Fruit fly (Drosophila melanogaster) whole organism, embryonic: Measurements from ENCODE around the gene dpr14.
A peak's percentile ranks its signal among the peaks of the same experiment; 100 is the strongest.

Experiments
- Atf-2 ChIP-seq: fragments of 200-800 bp; sonication (Bioruptor generic); optimal IDR thresholded peaks from 2 replicates; lab custom pipeline; 2016; ENCODE audit warnings: missing biosample characterization, missing genetic modification characterization
- Awh ChIP-seq: fragments of 200-800 bp; sonication (Bioruptor generic); IDR thresholded peaks from 2 replicates; pipeline ENCODE4, ENCODE4 v1.3.6; 2022; ENCODE audit warnings: missing biosample characterization, missing genetic modification characterization
- C15 ChIP-seq: fragments of 200-800 bp; sonication (Bioruptor generic); IDR thresholded peaks from 3 replicates; pipeline ENCODE4 v1.3.6; 2022; ENCODE audit warnings: missing biosample characterization, missing genetic modification characterization
- CG10147 ChIP-seq: fragments of 200-800 bp; sonication (Bioruptor generic); optimal IDR thresholded peaks from 2 replicates; lab custom pipeline; 2019; ENCODE audit warnings: missing biosample characterization, mild to moderate bottlenecking, missing genetic modification characterization, moderate library complexity
- CG10321 ChIP-seq: fragments of 200-800 bp; sonication (Bioruptor generic); IDR thresholded peaks from 2 replicates; pipeline ENCODE4 v1.3.6; 2022; ENCODE audit warnings: missing biosample characterization, missing genetic modification characterization
- CG11504 ChIP-seq: fragments of 200-800 bp; sonication (Bioruptor generic); optimal IDR thresholded peaks from 3 replicates; lab custom pipeline; 2019; ENCODE audit warnings: missing biosample characterization, mild to moderate bottlenecking, missing genetic modification characterization, moderate library complexity
- CG12236 ChIP-seq: fragments of 200-800 bp; sonication (Bioruptor generic); optimal IDR thresholded peaks from 2 replicates; lab custom pipeline; 2016; ENCODE audit warnings: missing biosample characterization, missing genetic modification characterization
- CG12391 ChIP-seq: fragments of 200-800 bp; sonication (Bioruptor generic); optimal IDR thresholded peaks from 3 replicates; lab custom pipeline; 2018; ENCODE audit warnings: missing biosample characterization, mild to moderate bottlenecking, missing genetic modification characterization, moderate library complexity
- CG12744 ChIP-seq: fragments of 200-800 bp; sonication (Bioruptor generic); optimal IDR thresholded peaks from 2 replicates; lab custom pipeline; 2016; ENCODE audit warnings: missing biosample characterization, missing genetic modification characterization
- CG17385 ChIP-seq: fragments of 200-800 bp; sonication (Bioruptor generic); optimal IDR thresholded peaks from 3 replicates; lab custom pipeline; 2018; ENCODE audit warnings: missing biosample characterization, mild to moderate bottlenecking, missing genetic modification characterization
- CG17612 ChIP-seq: fragments of 200-800 bp; sonication (Bioruptor generic); IDR thresholded peaks from 2 replicates; pipeline ENCODE4 v1.3.6; 2022; ENCODE audit warnings: missing biosample characterization, missing genetic modification characterization
- CG18011 ChIP-seq: fragments of 200-800 bp; sonication (Bioruptor generic); optimal IDR thresholded peaks from 2 replicates; lab custom pipeline; 2017; ENCODE audit warnings: missing biosample characterization, missing genetic modification characterization, mild to moderate bottlenecking, moderate library complexity, missing genotype
- CG31441 ChIP-seq: fragments of 200-800 bp; sonication (Bioruptor generic); IDR thresholded peaks from 2 replicates; pipeline ENCODE4 v1.3.6; 2022; ENCODE audit warnings: missing biosample characterization, missing genetic modification characterization
- CG4404 ChIP-seq: fragments of 200-800 bp; sonication (Bioruptor generic); IDR thresholded peaks from 2 replicates; pipeline ENCODE4 v1.3.6; 2022; ENCODE audit warnings: missing biosample characterization, missing genetic modification characterization
- CG6689 ChIP-seq: fragments of 200-800 bp; sonication (Bioruptor generic); IDR thresholded peaks from 2 replicates; pipeline ENCODE4 v1.3.6; 2022; ENCODE audit warnings: missing biosample characterization, missing genetic modification characterization
- CG8359 ChIP-seq: fragments of 200-800 bp; sonication (Bioruptor generic); optimal IDR thresholded peaks from 2 replicates; lab custom pipeline; 2017; ENCODE audit warnings: missing biosample characterization, mild to moderate bottlenecking, missing genetic modification characterization, borderline replicate concordance
- CG8388 ChIP-seq: fragments of 200-800 bp; sonication (Bioruptor generic); optimal IDR thresholded peaks from 2 replicates; lab custom pipeline; 2019; ENCODE audit warnings: missing biosample characterization, mild to moderate bottlenecking, missing genetic modification characterization, moderate library complexity
- Dad ChIP-seq: fragments of 200-800 bp; sonication (Bioruptor generic); optimal IDR thresholded peaks from 3 replicates; lab custom pipeline; 2016; ENCODE audit warnings: missing biosample characterization, missing genetic modification characterization
- Dll ChIP-seq: fragments of 200-800 bp; sonication (Bioruptor generic); IDR thresholded peaks from 4 replicates; pipeline ENCODE4 v1.3.6; 2022; ENCODE audit warnings: missing biosample characterization, missing genetic modification characterization; ENCODE audit not compliant: partially characterized antibody
- Doc3 ChIP-seq: fragments of 200-800 bp; sonication (Bioruptor generic); IDR thresholded peaks from 3 replicates; pipeline ENCODE4 v1.3.6; 2022; ENCODE audit warnings: missing biosample characterization, missing genetic modification characterization; ENCODE audit not compliant: partially characterized antibody
- Hand ChIP-seq: fragments of 200-800 bp; sonication (Bioruptor generic); optimal IDR thresholded peaks from 2 replicates; lab custom pipeline; 2017; ENCODE audit warnings: mild to moderate bottlenecking, missing biosample characterization, missing genetic modification reagents, missing genetic modification characterization
- HmgZ ChIP-seq: fragments of 200-800 bp; sonication (Bioruptor generic); optimal IDR thresholded peaks from 2 replicates; lab custom pipeline; 2018; ENCODE audit warnings: missing biosample characterization, mild to moderate bottlenecking, missing genetic modification characterization
- Hr78 ChIP-seq, 2 experiments: fragments of 200-800 bp in 1 of 2; fragments of >200 bp in 1 of 2; sonication (Bioruptor generic) in 1 of 2; optimal IDR thresholded peaks; 2 replicates each; lab custom pipeline; 2017 to 2019; ENCODE audit warnings: missing biosample characterization in 2 of 2, missing genetic modification characterization in 2 of 2, mild to moderate bottlenecking in 1 of 2, moderate library complexity in 1 of 2
- Lim3 ChIP-seq: fragments of 200-800 bp; sonication (Bioruptor generic); IDR thresholded peaks from 2 replicates; pipeline ENCODE4 v1.3.6; 2022; ENCODE audit warnings: missing biosample characterization, missing genetic modification characterization
- Oli ChIP-seq: fragments of 200-800 bp; sonication (Bioruptor generic); optimal IDR thresholded peaks from 2 replicates; lab custom pipeline; 2018; ENCODE audit warnings: missing biosample characterization, mild to moderate bottlenecking, missing genetic modification characterization, moderate library complexity
- Rfx ChIP-seq: fragments of 200-800 bp; sonication (Bioruptor generic); IDR thresholded peaks from 2 replicates; pipeline ENCODE4 v1.3.6; 2022; ENCODE audit warnings: missing biosample characterization, missing genetic modification characterization
- Taf1 ChIP-seq: fragments of 200-800 bp; sonication (Bioruptor generic); IDR thresholded peaks from 2 replicates; pipeline ENCODE4 v1.3.6; 2022; ENCODE audit warnings: missing biosample characterization, missing genetic modification characterization
- ac ChIP-seq: fragments of 200-800 bp; sonication (Bioruptor generic); optimal IDR thresholded peaks from 3 replicates; lab custom pipeline; 2017; ENCODE audit warnings: missing biosample characterization, mild to moderate bottlenecking, missing genetic modification characterization
- amos ChIP-seq: fragments of 200-800 bp; sonication (Bioruptor generic); IDR thresholded peaks from 2 replicates; pipeline ENCODE4 v1.3.6; 2022; ENCODE audit warnings: missing biosample characterization, missing genetic modification characterization; ENCODE audit not compliant: partially characterized antibody
- bab2 ChIP-seq: fragments of 200-800 bp; sonication (Bioruptor generic); optimal IDR thresholded peaks from 2 replicates; lab custom pipeline; 2016; ENCODE audit warnings: missing biosample characterization, missing genetic modification characterization
- caup ChIP-seq: fragments of 200-800 bp; sonication (Bioruptor generic); optimal IDR thresholded peaks from 3 replicates; lab custom pipeline; 2017; ENCODE audit warnings: missing biosample characterization, mild to moderate bottlenecking, missing genetic modification characterization, moderate library complexity; ENCODE audit not compliant: severe bottlenecking
- dmrt11E ChIP-seq: fragments of 200-800 bp; sonication (Bioruptor generic); optimal IDR thresholded peaks from 3 replicates; lab custom pipeline; 2018; ENCODE audit warnings: missing biosample characterization, mild to moderate bottlenecking, missing genetic modification characterization, moderate library complexity
- gce ChIP-seq: fragments of 200-800 bp; sonication (Bioruptor generic); IDR thresholded peaks from 3 replicates; pipeline ENCODE4 v1.3.6; 2022; ENCODE audit warnings: missing biosample characterization, missing genetic modification characterization
- gsb-n ChIP-seq: fragments of 200-800 bp; sonication (Bioruptor generic); optimal IDR thresholded peaks from 3 replicates; lab custom pipeline; 2018; ENCODE audit warnings: missing biosample characterization, mild to moderate bottlenecking, missing genetic modification characterization
- ind ChIP-seq: fragments of 200-800 bp; sonication (Bioruptor generic); optimal IDR thresholded peaks from 3 replicates; lab custom pipeline; 2016; ENCODE audit warnings: missing biosample characterization, missing genetic modification characterization
- kni ChIP-seq: fragments of 200-800 bp; sonication (Bioruptor generic); optimal IDR thresholded peaks from 3 replicates; lab custom pipeline; 2017; ENCODE audit warnings: mild to moderate bottlenecking, missing biosample characterization, missing genetic modification reagents, missing genetic modification characterization
- oc ChIP-seq: fragments of 200-800 bp; sonication (Bioruptor generic); optimal IDR thresholded peaks from 2 replicates; lab custom pipeline; 2018; ENCODE audit warnings: missing biosample characterization, mild to moderate bottlenecking, missing genetic modification characterization, moderate library complexity
- odd ChIP-seq: fragments of 200-800 bp; sonication (Bioruptor generic); optimal IDR thresholded peaks from 2 replicates; lab custom pipeline; 2017; ENCODE audit warnings: missing biosample characterization, mild to moderate bottlenecking, missing genetic modification characterization
- phol ChIP-seq: fragments of 200-800 bp; sonication (Bioruptor generic); optimal IDR thresholded peaks from 3 replicates; lab custom pipeline; 2018; ENCODE audit warnings: missing biosample characterization, mild to moderate bottlenecking, missing genetic modification characterization, moderate library complexity
- rib ChIP-seq: fragments of 200-800 bp; sonication (Bioruptor generic); IDR thresholded peaks from 2 replicates; pipeline ENCODE4 v1.3.6; 2022; ENCODE audit warnings: missing biosample characterization, missing genetic modification characterization
- scrt ChIP-seq: fragments of 200-800 bp; sonication (Bioruptor generic); optimal IDR thresholded peaks from 2 replicates; lab custom pipeline; 2018; ENCODE audit warnings: missing biosample characterization, mild to moderate bottlenecking, missing genetic modification characterization, moderate library complexity
- sim ChIP-seq: fragments of 200-800 bp; sonication (Bioruptor generic); IDR thresholded peaks from 2 replicates; pipeline ENCODE4 v1.3.6; 2022; ENCODE audit warnings: missing biosample characterization, missing genetic modification characterization
- sima ChIP-seq: fragments of 200-800 bp; sonication (Bioruptor generic); optimal IDR thresholded peaks from 2 replicates; lab custom pipeline; 2016; ENCODE audit warnings: missing biosample characterization, missing genetic modification characterization
- slbo ChIP-seq: fragments of 200-800 bp; sonication (Bioruptor generic); IDR thresholded peaks from 2 replicates; pipeline ENCODE4 v1.3.6; 2022; ENCODE audit warnings: missing biosample characterization, missing genetic modification characterization
- sna ChIP-seq: fragments of 200-800 bp; sonication (Bioruptor generic); IDR thresholded peaks from 2 replicates; pipeline ENCODE4 v1.3.6; 2022; ENCODE audit warnings: missing biosample characterization, missing genetic modification characterization; ENCODE audit not compliant: partially characterized antibody
- sug ChIP-seq: fragments of 200-800 bp; optimal IDR thresholded peaks from 2 replicates; lab custom pipeline; 2019; ENCODE audit warnings: missing biosample characterization, mild to moderate bottlenecking, missing genetic modification characterization, moderate library complexity
- tx ChIP-seq: fragments of 200-800 bp; sonication (Bioruptor generic); optimal IDR thresholded peaks from 2 replicates; lab custom pipeline; 2016; ENCODE audit warnings: missing biosample characterization, missing genetic modification characterization

The dpr14 gene

DNA sequence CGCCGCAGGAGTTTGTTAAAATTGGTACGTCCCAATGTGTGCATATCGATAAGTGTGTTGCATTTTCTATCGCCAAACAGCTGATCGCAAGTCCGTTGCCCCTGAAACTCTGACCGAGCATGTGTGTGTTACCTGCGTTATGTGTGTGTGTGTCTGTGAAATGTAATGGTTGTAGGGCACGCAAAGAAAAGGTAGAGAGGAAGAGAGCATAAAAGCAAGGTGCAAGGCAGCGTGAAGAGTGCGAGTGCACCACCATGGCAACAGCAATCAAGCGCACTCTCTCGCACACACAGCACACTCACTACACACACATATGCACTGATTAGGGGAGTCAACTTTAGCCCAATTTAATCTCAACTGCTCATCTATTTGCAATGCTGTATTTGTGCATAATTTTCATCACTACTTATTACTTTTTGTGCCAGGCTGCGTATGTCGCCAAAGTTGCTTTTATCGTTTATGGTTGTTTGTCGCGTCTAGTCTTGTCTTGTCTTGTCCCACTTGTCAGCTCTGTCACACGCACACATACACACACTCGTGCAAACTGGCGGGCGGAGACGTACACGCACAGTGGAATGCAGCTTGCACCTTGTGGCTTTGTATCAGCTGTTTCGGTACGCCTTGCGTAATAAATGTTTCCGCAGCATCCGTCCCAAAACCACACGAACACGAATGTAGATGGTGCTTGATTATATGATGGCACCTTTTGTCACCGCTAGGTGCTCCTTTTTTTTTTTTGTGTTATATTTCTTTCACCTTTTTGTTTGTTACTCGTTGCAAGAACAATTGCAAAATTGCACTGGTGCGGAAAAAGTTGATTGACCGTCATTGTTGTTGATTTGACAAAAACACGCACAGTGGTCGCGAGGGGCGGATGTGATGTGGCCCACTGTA lies 29.7 kb upstream of the dpr14 start (continued):
- TF ChIP-seq rib (GFP tag; lab: Robert Waterston, UW) (no peak), tx (GFP tag; lab: Kevin White, UChicago) (peak; percentile 76), scrt (GFP tag; lab: Kevin White, UChicago) (peak; percentile 48), HmgZ (no peak), Oli (peak; percentile 90), CG12391 (tag; lab: Kevin White, UChicago) (peak; percentile 83), Dad (GFP tag; lab: Kevin White, UChicago) (peak; percentile 59), sna (GFP tag; lab: Robert Waterston, UW) (no peak), dmrt11E (tag; lab: Kevin White, UChicago) (peak; percentile 86), sug (tag; lab: Kevin White, UChicago) (peak; percentile 42), CG11504 (tag; lab: Kevin White, UChicago) (peak; percentile 89), Atf-2 (GFP tag; lab: Kevin White, UChicago) (peak; percentile 85), Rfx (GFP tag; lab: Robert Waterston, UW) (peak; percentile 50), CG12744 (GFP tag; lab: Kevin White, UChicago) (no peak), Hand (peak; percentile 13), Awh (GFP tag; lab: Robert Waterston, UW) (peak; percentile 70; the same call in 1 of the 2 replicates), ac (peak; percentile 32), gsb-n (tag; lab: Kevin White, UChicago) (peak; percentile 79), CG6689 (GFP tag; lab: Robert Waterston, UW) (peak; percentile 83), CG10321 (GFP tag; lab: Robert Waterston, UW) (peak; percentile 9; the same call in 1 of the 2 replicates), CG31441 (peak; percentile 88), Doc3 (GFP tag; lab: Robert Waterston, UW) (no peak), CG17385 (GFP tag; lab: Kevin White, UChicago) (peak; percentile 73), phol (tag; lab: Kevin White, UChicago) (peak; percentile 92), kni (GFP tag; lab: Kevin White, UChicago) (peak; percentile 87), slbo (GFP tag; lab: Robert Waterston, UW) (no peak), CG12236 (GFP tag; lab: Kevin White, UChicago) (peak; percentile 64), Lim3 (GFP tag; lab: Robert Waterston, UW) (peak; percentile 14; the same call in 1 of the 2 replicates), caup (peak; percentile 31), CG8359 (GFP tag; lab: Kevin White, UChicago) (peak; percentile 48), sima (no peak), Dll (GFP tag; lab: Robert Waterston, UW) (0 out of 4 replicates have a peak, but pooled peaks have one; percentile 30), gce (GFP tag; lab: Robert Waterston, UW) (0 out of 3 replicates have a peak, but pooled peaks have one; percentile 43), amos (GFP tag; lab: Robert Waterston, UW) (no peak), ind (GFP tag; lab: Kevin White, UChicago) (peak; percentile 75), Hr78 (GFP tag; optimal IDR thresholded peaks at IDR 0.05; lab: Kevin White, UChicago) (no peak), sim (GFP tag; lab: Robert Waterston, UW) (no peak), CG17612 (GFP tag; lab: Robert Waterston, UW) (no peak), CG10147 (GFP tag; lab: Kevin White, UChicago) (peak; percentile 46), CG18011 (GFP tag; lab: Kevin White, UChicago) (peak; percentile 16), oc (tag; lab: Kevin White, UChicago) (peak; percentile 77), odd (peak; percentile 82), bab2 (GFP tag; lab: Kevin White, UChicago) (peak; percentile 79), C15 (GFP tag; lab: Robert Waterston, UW) (no peak; the same call in 2 of the 3 replicates), CG4404 (GFP tag; lab: Robert Waterston, UW) (peak; percentile 73; the same call in 1 of the 2 replicates), Taf1 (GFP tag; lab: Robert Waterston, UW) (no peak), CG8388 (GFP tag; lab: Kevin White, UChicago) (peak; percentile 82)
